Worm (Caenorhabditis elegans): ENCODE data around the gene ndub-5.

The ndub-5 gene

ce11 chrII:5735744-5736143 lies 44.6 kb upstream of the ndub-5 start:
- no peak for TF ChIP-seq Y56A3A.18 (GFP tag; IDR thresholded peaks at IDR 0.05)
- TF ChIP-seq fkh-3 (tag; optimal IDR thresholded peaks at IDR 0.05): no peak
- TF ChIP-seq hlh-26 (GFP tag; conservative IDR thresholded peaks at IDR 0.05): no peak
- no peak for TF ChIP-seq F37B4.10 (GFP tag; IDR thresholded peaks at IDR 0.05)
- TF ChIP-seq F10E7.11 (tag; optimal IDR thresholded peaks at IDR 0.05): no peak
- no peak for TF ChIP-seq F22D6.2 (tag; optimal IDR thresholded peaks at IDR 0.05)
- no peak for TF ChIP-seq sptf-2 (GFP tag; optimal IDR thresholded peaks at IDR 0.05)
- TF ChIP-seq nfya-1 (tag; optimal IDR thresholded peaks at IDR 0.05; ENCODE audit: borderline replicate concordance, insufficient read depth): no peak
- no peak for TF ChIP-seq nfya-2 (GFP tag; IDR thresholded peaks at IDR 0.05)
- no peak for TF ChIP-seq snpc-4 (GFP tag; optimal IDR thresholded peaks at IDR 0.05)
- no peak for TF ChIP-seq snpc-4 (tag; optimal IDR thresholded peaks at IDR 0.05)
- TF ChIP-seq egrh-3 (GFP tag; IDR thresholded peaks at IDR 0.05): no peak
- TF ChIP-seq hmg-20 (GFP tag; IDR thresholded peaks at IDR 0.05): no peak
- no peak for TF ChIP-seq T07F8.4 (tag; optimal IDR thresholded peaks at IDR 0.05)
- TF ChIP-seq F23B12.7 (tag; optimal IDR thresholded peaks at IDR 0.05; ENCODE audit: insufficient read depth): no peak

- TF ChIP-seq C17E4.6 (GFP tag; IDR thresholded peaks at IDR 0.05): no peak
- TF ChIP-seq him-1 (tag; optimal IDR thresholded peaks at IDR 0.05): no peak
Observed at ce11 chrII:5734883-5735282, 43.7 kb upstream of the ndub-5 start.

ce11 chrII:5730343-5731083 lies 39.4 kb upstream of the ndub-5 start, which contains the start of the genes C18A3.7 and C18A3.11:
Gene C18A3.7, minus strand, starts transcription at chrII:5730443.
Gene C18A3.11, plus strand, starts transcription at chrII:5731033.
- TF ChIP-seq hmg-20 (GFP tag; IDR thresholded peaks at IDR 0.05): no peak
- TF ChIP-seq atf-7 (tag; optimal IDR thresholded peaks at IDR 0.05): no peak
- TF ChIP-seq nfya-1 (tag; optimal IDR thresholded peaks at IDR 0.05; ENCODE audit: borderline replicate concordance, insufficient read depth): no peak
- TF ChIP-seq aptf-2 (GFP tag; conservative IDR thresholded peaks at IDR 0.05): no peak
- no peak for TF ChIP-seq hlh-12 (tag; optimal IDR thresholded peaks at IDR 0.05)
- TF ChIP-seq chd-7 (tag; optimal IDR thresholded peaks at IDR 0.05): no peak
- no peak for TF ChIP-seq let-607 (tag; optimal IDR thresholded peaks at IDR 0.05)
- TF ChIP-seq snpc-1.1 (tag; optimal IDR thresholded peaks at IDR 0.05; ENCODE audit: insufficient read depth): no peak
- TF ChIP-seq bed-1 (GFP tag; IDR thresholded peaks at IDR 0.05): no peak
- no peak for TF ChIP-seq F49E8.2 (tag; optimal IDR thresholded peaks at IDR 0.05; ENCODE audit: insufficient read depth)
- TF ChIP-seq F57A8.1 (GFP tag; optimal IDR thresholded peaks at IDR 0.05): no peak
- TF ChIP-seq C06A6.2 (GFP tag; conservative IDR thresholded peaks at IDR 0.05): no peak
- no peak for TF ChIP-seq sdz-38 (tag; optimal IDR thresholded peaks at IDR 0.05)
- TF ChIP-seq F37B4.10 (GFP tag; IDR thresholded peaks at IDR 0.05): no peak
- no peak for TF ChIP-seq F52B5.7 (tag; optimal IDR thresholded peaks at IDR 0.05)

- TF ChIP-seq hlh-26 (GFP tag; conservative IDR thresholded peaks at IDR 0.05) (no peak), nfyb-1 (GFP tag; IDR thresholded peaks at IDR 0.05) (no peak), tbx-9 (tag; optimal IDR thresholded peaks at IDR 0.05; ENCODE audit: borderline replicate concordance) (no peak), F57A8.1 (GFP tag; optimal IDR thresholded peaks at IDR 0.05) (no peak), sea-2 (GFP tag; IDR thresholded peaks at IDR 0.05) (no peak), lir-1 (GFP tag; conservative IDR thresholded peaks at IDR 0.05) (no peak), C17E4.6 (GFP tag; IDR thresholded peaks at IDR 0.05) (no peak), dox-1 (GFP tag; IDR thresholded peaks at IDR 0.05) (no peak), pbrm-1 (GFP tag; IDR thresholded peaks at IDR 0.05) (no peak), akir-1 (GFP tag; optimal IDR thresholded peaks at IDR 0.05) (no peak)
Observed at ce11 chrII:5727707-5728106, 36.6 kb upstream of the ndub-5 start, which contains the start of gene rab-3. Gene rab-3, minus strand, starts transcription at chrII:5727853.

Measured in whole organism, young adult.